Fruit fly (Drosophila melanogaster): ENCODE measurements around the gene CG8927.

The CG8927 gene

DNA sequence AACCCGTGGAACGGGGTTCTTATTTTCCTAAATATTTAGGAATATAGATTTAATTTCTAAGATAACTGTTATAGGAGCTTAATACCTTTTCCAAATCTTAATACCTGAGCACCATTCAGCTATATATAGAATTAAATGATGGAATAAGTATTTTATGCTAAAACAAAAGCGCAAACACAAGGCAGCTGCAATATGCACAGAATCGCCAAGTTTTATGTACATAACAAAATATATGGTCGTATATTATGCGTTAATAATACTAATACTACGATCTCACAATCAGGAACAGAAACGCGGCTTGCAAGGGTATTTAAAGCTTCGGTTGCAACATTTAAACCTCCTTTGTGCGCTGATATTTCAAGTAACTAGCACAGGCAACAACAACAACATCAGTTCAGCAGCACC is 53.9 kb downstream of the CG8927 start (continued):
- peak; percentile 52 for TF ChIP-seq CG3281 (GFP tag; optimal IDR thresholded peaks at IDR 0.05)
- TF ChIP-seq CG1233 (GFP tag; optimal IDR thresholded peaks at IDR 0.05) = peak; percentile 45
- peak; percentile 2 for TF ChIP-seq trem (tag; optimal IDR thresholded peaks at IDR 0.05)
- peak; percentile 49 for TF ChIP-seq CG10267 (tag; optimal IDR thresholded peaks at IDR 0.05)
- peak; percentile 24 for TF ChIP-seq grau (tag; optimal IDR thresholded peaks at IDR 0.05)
- TF ChIP-seq CG2678 (tag; optimal IDR thresholded peaks at IDR 0.05) = peak; percentile 64
- TF ChIP-seq gcm (GFP tag; optimal IDR thresholded peaks at IDR 0.05) = no peak
- TF ChIP-seq lilli (GFP tag; optimal IDR thresholded peaks at IDR 0.05) = peak; percentile 19
- peak in 1 of 3 experiments; percentile 52 for TF ChIP-seq lola (GFP tag; optimal IDR thresholded peaks at IDR 0.05)
- peak; percentile 11 for TF ChIP-seq ems (GFP tag; optimal IDR thresholded peaks at IDR 0.05)
- no peak for TF ChIP-seq sc (optimal IDR thresholded peaks at IDR 0.05)
- peak; percentile 59 for TF ChIP-seq sc (GFP tag; optimal IDR thresholded peaks at IDR 0.05)
- TF ChIP-seq CG9727 (GFP tag; optimal IDR thresholded peaks at IDR 0.05) = peak; percentile 56
- no peak for TF ChIP-seq luna (GFP tag; optimal IDR thresholded peaks at IDR 0.05)
- TF ChIP-seq bcd (GFP tag; optimal IDR thresholded peaks at IDR 0.05) = peak; percentile 26
- peak; percentile 52 for TF ChIP-seq dmrt11E (tag; optimal IDR thresholded peaks at IDR 0.05)
- peak; percentile 69 for TF ChIP-seq CG7839 (tag; optimal IDR thresholded peaks at IDR 0.05)

DNA sequence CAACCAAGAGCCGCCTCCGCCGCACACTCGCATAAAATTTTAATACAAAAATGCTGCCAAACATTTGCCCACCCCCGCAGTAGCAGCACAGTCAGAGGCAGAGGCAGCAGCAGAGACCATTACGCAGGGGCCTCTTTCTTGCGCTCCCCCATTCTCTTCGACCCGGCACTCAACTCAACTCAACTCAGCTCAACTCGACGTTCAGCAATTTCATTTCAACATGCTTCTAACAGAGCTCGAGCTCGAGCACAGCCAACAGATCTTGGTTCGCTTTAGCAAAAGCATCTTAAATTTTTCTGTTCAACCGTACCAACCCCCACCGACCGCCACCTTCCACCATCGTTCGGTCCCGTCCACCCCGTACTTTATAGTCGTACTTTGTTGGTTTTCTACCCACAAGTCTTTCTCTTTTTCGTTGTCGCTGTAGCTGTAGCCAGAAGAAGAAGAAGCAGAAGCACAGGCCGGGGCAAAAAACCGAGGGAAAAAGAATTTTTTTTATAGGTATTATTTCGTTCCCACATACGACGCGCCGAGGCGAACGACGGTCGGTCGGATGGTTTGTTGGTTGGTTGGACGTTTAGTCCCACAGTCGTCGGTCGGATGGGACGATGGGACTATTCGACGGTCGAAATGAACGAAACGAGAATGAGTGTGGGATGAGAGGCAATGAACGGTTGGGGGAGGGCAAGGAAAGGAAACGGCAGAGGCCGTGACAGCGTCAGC is 54.6 kb downstream of the CG8927 start:
- no peak for TF ChIP-seq phol (tag; optimal IDR thresholded peaks at IDR 0.05)
- TF ChIP-seq vfl (GFP tag; optimal IDR thresholded peaks at IDR 0.05) = peak; percentile 38
- TF ChIP-seq emc (GFP tag; optimal IDR thresholded peaks at IDR 0.05) = no peak
- no peak for TF ChIP-seq unpg (GFP tag; optimal IDR thresholded peaks at IDR 0.05)
- TF ChIP-seq CG17385 (GFP tag; optimal IDR thresholded peaks at IDR 0.05) = peak; percentile 98
- TF ChIP-seq Nf-YA (GFP tag; IDR thresholded peaks at IDR 0.05) = no peak
- peak; percentile 66 for TF ChIP-seq CG7745 (tag; optimal IDR thresholded peaks at IDR 0.05)
- no peak for TF ChIP-seq Optix (GFP tag; IDR thresholded peaks at IDR 0.05)
- TF ChIP-seq org-1 (GFP tag; optimal IDR thresholded peaks at IDR 0.05) = no peak
- TF ChIP-seq CG13624 (GFP tag; optimal IDR thresholded peaks at IDR 0.05) = peak; percentile 61
- TF ChIP-seq crol (GFP tag; IDR thresholded peaks at IDR 0.05) = no peak
- TF ChIP-seq PHDP (tag; optimal IDR thresholded peaks at IDR 0.05) = no peak
- peak; percentile 71 for TF ChIP-seq sens (GFP tag)
- no peak for TF ChIP-seq tx (GFP tag; optimal IDR thresholded peaks at IDR 0.05)
- no peak for TF ChIP-seq slou (GFP tag; optimal IDR thresholded peaks at IDR 0.05)
- no peak for TF ChIP-seq Spps (tag; optimal IDR thresholded peaks at IDR 0.05)
- TF ChIP-seq CG18619 (GFP tag; optimal IDR thresholded peaks at IDR 0.05) = no peak
- TF ChIP-seq CG4617 (GFP tag; optimal IDR thresholded peaks at IDR 0.05; ENCODE audit: borderline replicate concordance) = no peak
- no peak for TF ChIP-seq H15 (GFP tag; IDR thresholded peaks at IDR 0.05)
- no peak for TF ChIP-seq vvl (GFP tag; IDR thresholded peaks at IDR 0.05)
- TF ChIP-seq ara (GFP tag; IDR thresholded peaks at IDR 0.05) = no peak
- TF ChIP-seq Jarid2 (GFP tag; optimal IDR thresholded peaks at IDR 0.05) = no peak
- TF ChIP-seq zfh2 (GFP tag; optimal IDR thresholded peaks at IDR 0.05) = no peak
- no peak for TF ChIP-seq pho (GFP tag; optimal IDR thresholded peaks at IDR 0.05)
- no peak for TF ChIP-seq CG33557 (GFP tag; optimal IDR thresholded peaks at IDR 0.05)
- TF ChIP-seq CG1529 (GFP tag; optimal IDR thresholded peaks at IDR 0.05) = no peak
- TF ChIP-seq otp (GFP tag; IDR thresholded peaks at IDR 0.05) = no peak
- TF ChIP-seq CG14014 (GFP tag; IDR thresholded peaks at IDR 0.05) = no peak
- no peak for TF ChIP-seq Taf1 (GFP tag; IDR thresholded peaks at IDR 0.05)
- TF ChIP-seq Dll (GFP tag; IDR thresholded peaks at IDR 0.05; ENCODE audit: partially characterized antibody) = no peak
- TF ChIP-seq tio (GFP tag; optimal IDR thresholded peaks at IDR 0.05) = no peak
- no peak for TF ChIP-seq CG6765 (GFP tag; optimal IDR thresholded peaks at IDR 0.05)
- no peak for TF ChIP-seq scrt (GFP tag; optimal IDR thresholded peaks at IDR 0.05)
